Worm (Caenorhabditis elegans): ENCODE data around the gene C07E3.3.

Gene C07E3.3

DNA sequence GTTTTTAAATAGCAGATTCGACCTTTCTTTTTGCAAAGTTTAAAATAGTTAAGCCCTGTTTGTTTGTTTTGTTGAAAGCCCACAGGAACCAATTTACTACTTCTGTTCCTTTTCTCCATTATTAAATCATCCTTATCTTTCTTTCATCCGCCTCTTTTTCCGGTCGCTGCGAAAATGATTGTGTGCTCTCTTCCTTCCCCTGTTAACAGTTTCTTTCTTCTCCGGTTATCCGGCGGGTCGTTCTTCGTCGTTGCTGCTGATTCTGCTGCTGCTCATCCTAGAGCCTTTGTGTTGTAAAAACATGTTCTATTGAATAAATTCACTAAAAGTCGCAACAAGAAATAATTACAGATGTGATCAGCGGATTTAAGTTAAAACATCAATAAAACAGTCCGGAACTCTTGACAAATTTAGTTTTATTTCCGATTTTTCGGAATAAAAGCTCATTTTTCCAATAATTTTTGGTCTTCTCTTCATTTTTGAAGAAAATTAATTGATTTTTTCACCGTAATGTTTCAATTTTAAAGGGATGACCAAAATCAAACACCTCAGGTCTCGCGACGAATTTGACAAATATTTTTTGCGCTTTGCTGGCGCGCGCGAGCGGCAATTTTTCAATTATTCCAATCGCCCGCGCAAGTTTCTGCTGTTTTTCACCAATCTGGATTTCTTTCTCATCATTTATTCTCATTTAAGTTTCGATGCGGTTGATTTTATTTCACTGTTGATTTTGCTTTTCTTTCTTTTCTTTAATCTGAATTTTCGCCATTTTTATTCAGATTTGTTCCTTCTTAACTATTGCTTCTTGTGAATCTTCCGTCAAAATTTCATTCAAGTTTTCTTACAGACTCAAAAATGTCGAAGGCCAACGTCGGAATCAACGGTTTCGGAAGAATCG is 36.2 kb upstream of the C07E3.3 start, which contains the start of gene gpd-1 (continued):
- TF ChIP-seq rcor-1 (GFP tag; IDR thresholded peaks at IDR 0.05), result peak; percentile 70
- TF ChIP-seq ceh-91 (GFP tag; IDR thresholded peaks at IDR 0.05), result peak; percentile 98
- peak; percentile 62 for TF ChIP-seq mcd-1 (GFP tag; IDR thresholded peaks at IDR 0.05)
- TF ChIP-seq efl-1 (GFP tag; optimal IDR thresholded peaks at IDR 0.05), result peak; percentile 99
- peak; percentile 13 for TF ChIP-seq him-1 (tag; optimal IDR thresholded peaks at IDR 0.05)
- TF ChIP-seq ztf-28 (GFP tag; IDR thresholded peaks at IDR 0.05), result 0 out of 2 replicates have a peak, but pooled peaks have one; percentile 27
- TF ChIP-seq zfh-2 (GFP tag; conservative IDR thresholded peaks at IDR 0.05), result no peak
- peak; percentile 78; the same call in 1 of the 2 replicates for TF ChIP-seq madf-3 (GFP tag; IDR thresholded peaks at IDR 0.05)
- no peak for TF ChIP-seq bed-1 (GFP tag; IDR thresholded peaks at IDR 0.05)
- TF ChIP-seq ceh-100 (GFP tag; IDR thresholded peaks at IDR 0.05), result peak; percentile 46; the same call in 1 of the 2 replicates
- no peak for TF ChIP-seq ccch-3 (GFP tag; optimal IDR thresholded peaks at IDR 0.05)
- TF ChIP-seq nfyb-1 (GFP tag; IDR thresholded peaks at IDR 0.05), result 0 out of 2 replicates have a peak, but pooled peaks have one; percentile 40
- no peak for TF ChIP-seq bed-2 (GFP tag; IDR thresholded peaks at IDR 0.05)
- no peak for TF ChIP-seq C06A6.2 (GFP tag; conservative IDR thresholded peaks at IDR 0.05)
- TF ChIP-seq ceh-40 (GFP tag; IDR thresholded peaks at IDR 0.05), result 0 out of 2 replicates have a peak, but pooled peaks have one; percentile 7
- TF ChIP-seq hmg-20 (GFP tag; IDR thresholded peaks at IDR 0.05), result no peak
- TF ChIP-seq B0336.3 (GFP tag; IDR thresholded peaks at IDR 0.05), result peak; percentile 87
- peak; percentile 53 for TF ChIP-seq F10E7.11 (tag; optimal IDR thresholded peaks at IDR 0.05)
- TF ChIP-seq lin-54 (GFP tag; optimal IDR thresholded peaks at IDR 0.05), result peak; percentile 83
- TF ChIP-seq F57C9.4 (tag; optimal IDR thresholded peaks at IDR 0.05), result peak; percentile 62
- TF ChIP-seq snpc-1.1 (tag; optimal IDR thresholded peaks at IDR 0.05; ENCODE audit: insufficient read depth), result peak; percentile 44
- peak; percentile 96 for TF ChIP-seq madf-8 (GFP tag; conservative IDR thresholded peaks at IDR 0.05)
- TF ChIP-seq dox-1 (GFP tag; IDR thresholded peaks at IDR 0.05), result peak; percentile 80
- TF ChIP-seq rec-8 (tag; optimal IDR thresholded peaks at IDR 0.05), result no peak
- TF ChIP-seq pbrm-1 (GFP tag; IDR thresholded peaks at IDR 0.05), result peak; percentile 69
- TF ChIP-seq attf-6 (GFP tag; IDR thresholded peaks at IDR 0.05), result 0 out of 2 replicates have a peak, but pooled peaks have one; percentile 52
- no peak for TF ChIP-seq sptf-2 (GFP tag; optimal IDR thresholded peaks at IDR 0.05)
- no peak for TF ChIP-seq aptf-2 (GFP tag; conservative IDR thresholded peaks at IDR 0.05)
- TF ChIP-seq tbx-9 (tag; optimal IDR thresholded peaks at IDR 0.05; ENCODE audit: borderline replicate concordance), result no peak
- TF ChIP-seq nfya-1 (tag; optimal IDR thresholded peaks at IDR 0.05; ENCODE audit: borderline replicate concordance, insufficient read depth), result no peak
- 0 out of 2 replicates have a peak, but pooled peaks have one; percentile 6 for TF ChIP-seq egrh-3 (GFP tag; IDR thresholded peaks at IDR 0.05)
- no peak for TF ChIP-seq nfya-2 (GFP tag; IDR thresholded peaks at IDR 0.05)

DNA sequence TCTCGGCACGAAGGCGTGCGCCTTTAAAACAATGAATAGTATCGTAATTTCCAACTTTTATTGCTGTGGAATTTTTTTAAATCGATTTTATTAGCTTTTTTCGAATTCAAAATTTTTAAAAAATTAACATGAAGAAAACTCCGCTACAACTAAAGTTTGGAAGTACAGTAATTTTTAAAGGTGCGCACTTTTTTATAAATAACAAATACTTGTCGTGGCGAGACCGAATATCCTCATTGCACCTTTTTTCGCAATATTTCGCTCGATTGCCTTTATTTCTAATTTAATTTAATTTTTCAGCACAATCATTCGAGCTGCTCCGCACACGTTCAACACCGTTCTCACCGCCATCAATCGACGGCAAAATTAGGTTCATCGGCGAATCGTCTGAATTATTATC is 33.5 kb upstream of the C07E3.3 start, which contains the start of the genes T09F3.2 and T09F3.7:
TSS of gene T09F3.2 (plus strand) at position 301 of the 400 bp plus-strand sequence.
TSS of gene T09F3.7 (plus strand) at position 315 of the 400 bp plus-strand sequence.
- TF ChIP-seq rec-8 (tag; optimal IDR thresholded peaks at IDR 0.05), result no peak
- TF ChIP-seq madf-3 (GFP tag; IDR thresholded peaks at IDR 0.05), result no peak
- no peak for TF ChIP-seq lin-54 (GFP tag; optimal IDR thresholded peaks at IDR 0.05)
- TF ChIP-seq die-1 (tag; optimal IDR thresholded peaks at IDR 0.05), result no peak
- TF ChIP-seq atf-7 (tag; optimal IDR thresholded peaks at IDR 0.05), result no peak
- no peak for TF ChIP-seq chd-7 (tag; optimal IDR thresholded peaks at IDR 0.05)
- no peak for TF ChIP-seq ceh-100 (GFP tag; IDR thresholded peaks at IDR 0.05)

All from whole organism, young adult.